Fruit fly (Drosophila melanogaster): ENCODE data around the gene CG10283.

CG10283 gene

DNA sequence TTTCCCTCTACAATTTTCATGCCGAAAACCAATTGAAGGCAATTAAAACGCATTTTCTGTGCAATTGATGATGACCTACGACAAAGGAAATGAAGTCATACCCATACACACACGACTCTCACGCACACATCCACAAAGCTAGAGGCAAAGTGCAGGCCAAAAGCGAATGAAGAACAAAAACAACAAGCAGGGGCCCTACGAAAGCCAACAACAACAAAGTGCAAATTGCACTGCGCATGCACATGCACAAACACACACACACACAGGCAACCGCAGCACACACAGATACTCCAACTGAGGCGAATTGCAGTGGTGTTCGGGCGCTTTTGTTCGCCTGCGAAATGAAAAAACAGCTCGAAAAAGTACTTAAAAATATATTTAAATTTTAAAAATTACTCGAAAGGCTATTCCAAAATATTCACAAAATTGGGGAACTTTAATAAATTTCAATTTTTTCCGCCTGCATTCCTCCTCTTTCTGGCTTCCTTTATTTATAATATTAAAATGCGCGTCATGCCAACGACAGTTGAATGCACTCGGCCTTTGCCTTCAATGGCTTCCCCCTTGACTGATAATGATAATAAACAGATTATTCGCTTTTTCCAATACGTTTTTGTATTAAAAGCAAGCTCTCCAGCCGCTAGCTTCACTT is 27.3 kb downstream of the CG10283 start (continued):
- no peak for TF ChIP-seq CG10631 (GFP tag; optimal IDR thresholded peaks at IDR 0.05)
- TF ChIP-seq spab (GFP tag; optimal IDR thresholded peaks at IDR 0.05) = peak; percentile 11
- TF ChIP-seq Eip75B (GFP tag; optimal IDR thresholded peaks at IDR 0.05) = peak; percentile 21

DNA sequence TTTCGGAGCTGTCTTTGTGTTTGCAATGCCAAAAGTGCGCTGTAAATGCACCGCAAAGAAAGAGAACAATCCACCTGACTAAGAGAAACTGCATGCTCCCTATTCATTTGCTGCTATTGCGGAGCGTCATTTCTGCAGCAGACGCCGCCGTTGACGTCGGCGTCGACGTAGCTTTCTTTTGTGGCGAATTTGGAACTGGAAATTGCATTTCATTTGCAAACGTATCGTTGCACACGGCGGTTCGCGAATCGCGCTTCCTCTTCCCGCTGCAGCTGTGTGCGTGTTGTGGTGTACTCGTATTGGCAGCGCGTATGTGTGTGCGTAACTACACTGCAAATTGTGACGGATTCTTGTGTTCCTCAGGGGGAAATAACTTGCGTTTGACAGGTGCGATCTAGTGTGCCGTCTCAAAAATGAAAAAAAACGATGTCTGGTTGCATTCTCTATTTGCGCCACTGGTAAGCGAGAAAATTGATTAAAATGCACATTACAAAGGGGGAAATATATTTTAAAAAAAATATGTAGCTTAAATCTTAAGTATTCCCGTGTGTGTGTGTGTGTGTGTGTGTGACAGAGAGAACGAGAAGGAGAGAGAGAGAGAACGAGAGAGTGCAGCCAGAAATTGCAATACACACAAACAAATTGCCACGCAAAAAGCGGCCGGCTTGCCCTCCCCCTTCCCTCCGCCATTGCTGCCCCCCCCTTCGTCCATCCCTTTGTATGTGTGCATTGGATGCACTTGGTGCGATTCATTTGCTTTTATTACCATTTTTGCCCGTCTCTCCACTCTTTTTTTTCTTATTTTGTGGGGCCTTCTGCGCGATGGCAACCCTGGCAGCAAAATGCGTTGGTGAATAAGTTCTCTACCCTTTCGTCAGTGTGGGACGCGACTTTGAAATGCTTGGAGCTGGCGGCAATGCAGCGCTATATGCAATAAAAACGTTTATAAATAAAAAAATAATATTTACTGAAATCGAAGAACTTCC is 28.5 kb downstream of the CG10283 start:
- peak; percentile 76 for TF ChIP-seq dsx (GFP tag; optimal IDR thresholded peaks at IDR 0.05; ENCODE audit: poor library complexity, severe bottlenecking)
- peak; percentile 55 for TF ChIP-seq svp (GFP tag)
- peak; percentile 99 for TF ChIP-seq CG3032 (tag; optimal IDR thresholded peaks at IDR 0.05)
- TF ChIP-seq CG4318 (GFP tag; optimal IDR thresholded peaks at IDR 0.05) = no peak
- peak; percentile 98 for TF ChIP-seq dac (GFP tag; optimal IDR thresholded peaks at IDR 0.05)
- peak; percentile 80 for TF ChIP-seq CG10631 (GFP tag; optimal IDR thresholded peaks at IDR 0.05)
- TF ChIP-seq Eip78C (GFP tag) = peak; percentile 72
- peak; percentile 98 for TF ChIP-seq CG1621 (tag; optimal IDR thresholded peaks at IDR 0.05)
- TF ChIP-seq Hr4 (GFP tag; optimal IDR thresholded peaks at IDR 0.05) = peak; percentile 27
- peak; percentile 98 to 99 for TF ChIP-seq ss (GFP tag; optimal IDR thresholded peaks at IDR 0.05)
- TF ChIP-seq spab (GFP tag; optimal IDR thresholded peaks at IDR 0.05) = peak; percentile 99
- TF ChIP-seq eg (GFP tag; IDR thresholded peaks at IDR 0.05) = peak; percentile 100
- peak; percentile 76 for TF ChIP-seq CG6792 (GFP tag; optimal IDR thresholded peaks at IDR 0.05)
- peak; percentile 98 for TF ChIP-seq Gug (GFP tag; IDR thresholded peaks at IDR 0.05)
- peak; percentile 99 for TF ChIP-seq CG6808 (GFP tag; optimal IDR thresholded peaks at IDR 0.05)
- TF ChIP-seq Ets21C (GFP tag; optimal IDR thresholded peaks at IDR 0.05) = no peak
- TF ChIP-seq CG11294 (GFP tag; IDR thresholded peaks at IDR 0.05) = peak; percentile 94
- peak; percentile 72 for TF ChIP-seq Eip75B (GFP tag; optimal IDR thresholded peaks at IDR 0.05)
- peak; percentile 43 for TF ChIP-seq CG31627 (GFP tag; optimal IDR thresholded peaks at IDR 0.05)
- peak; percentile 99 for TF ChIP-seq CG10669 (GFP tag; optimal IDR thresholded peaks at IDR 0.05)
- TF ChIP-seq CG16779 (tag; optimal IDR thresholded peaks at IDR 0.05) = peak; percentile 97
- TF ChIP-seq fkh (GFP tag; optimal IDR thresholded peaks at IDR 0.05) = no peak
- TF ChIP-seq CG9139 (GFP tag; optimal IDR thresholded peaks at IDR 0.05) = peak; percentile 97
- TF ChIP-seq cyc (GFP tag; optimal IDR thresholded peaks at IDR 0.05) = no peak
- TF ChIP-seq CG32006 (GFP tag; optimal IDR thresholded peaks at IDR 0.05) = peak; percentile 98
- peak; percentile 99 for TF ChIP-seq CG6276 (GFP tag; optimal IDR thresholded peaks at IDR 0.05)
- peak; percentile 100 for TF ChIP-seq CG6163 (GFP tag; IDR thresholded peaks at IDR 0.05)
- peak; percentile 76 for TF ChIP-seq CG8632 (GFP tag; optimal IDR thresholded peaks at IDR 0.05)
- peak; percentile 32 for TF ChIP-seq vri (GFP tag; optimal IDR thresholded peaks at IDR 0.05)
- peak; percentile 88 for TF ChIP-seq fd59A (GFP tag; optimal IDR thresholded peaks at IDR 0.05)
- peak; percentile 99 for TF ChIP-seq Lpt (GFP tag; optimal IDR thresholded peaks at IDR 0.05)
- no peak for TF ChIP-seq CG11902 (GFP tag; optimal IDR thresholded peaks at IDR 0.05)
- peak; percentile 90 for TF ChIP-seq CG8319 (GFP tag; optimal IDR thresholded peaks at IDR 0.05)
- peak; percentile 83 for TF ChIP-seq OdsH (GFP tag; optimal IDR thresholded peaks at IDR 0.05)
- TF ChIP-seq Met (GFP tag; optimal IDR thresholded peaks at IDR 0.05) = no peak
- peak; percentile 34 for TF ChIP-seq lz (GFP tag; optimal IDR thresholded peaks at IDR 0.05)
- TF ChIP-seq CG3919 (GFP tag; optimal IDR thresholded peaks at IDR 0.05) = peak; percentile 86
- TF ChIP-seq Sox14 (GFP tag; optimal IDR thresholded peaks at IDR 0.05) = peak; percentile 80
- peak; percentile 16 for TF ChIP-seq Sox15 (GFP tag; optimal IDR thresholded peaks at IDR 0.05)
- TF ChIP-seq Hr38 (GFP tag; optimal IDR thresholded peaks at IDR 0.05) = peak; percentile 94
- peak; percentile 58 for TF ChIP-seq Eip93F (GFP tag; optimal IDR thresholded peaks at IDR 0.05)
- peak; percentile 83 for TF ChIP-seq CG34406 (GFP tag; optimal IDR thresholded peaks at IDR 0.05)
- TF ChIP-seq pdm3 (GFP tag; optimal IDR thresholded peaks at IDR 0.05) = peak; percentile 90
- peak; percentile 49 for TF ChIP-seq esn (GFP tag; optimal IDR thresholded peaks at IDR 0.05)
- TF ChIP-seq net (GFP tag; optimal IDR thresholded peaks at IDR 0.05) = peak; percentile 93
- TF ChIP-seq CG6854 (GFP tag; optimal IDR thresholded peaks at IDR 0.05) = peak; percentile 79
